Fruit fly (Drosophila melanogaster) whole organism, embryonic: ENCODE measurements around the gene AGO2.

ENCODE experiments used
- Asciz ChIP-seq: fragments of 200-800 bp; sonication (Bioruptor generic); optimal IDR thresholded peaks from 2 replicates; lab custom pipeline; 2017; ENCODE audit warnings: missing biosample characterization, mild to moderate bottlenecking, missing genetic modification characterization, missing genetic modification reagents
- CG11085 ChIP-seq: fragments of 200-800 bp; sonication (Bioruptor generic); IDR thresholded peaks from 2 replicates; pipeline ENCODE4 v1.3.6; 2022; ENCODE audit warnings: missing biosample characterization, missing genetic modification characterization
- CG11723 ChIP-seq: fragments of 200-800 bp; sonication (Bioruptor generic); optimal IDR thresholded peaks from 2 replicates; lab custom pipeline; 2017; ENCODE audit warnings: missing biosample characterization, mild to moderate bottlenecking, missing genetic modification characterization
- CG12071 ChIP-seq: fragments of 200-800 bp; sonication (Bioruptor generic); optimal IDR thresholded peaks from 3 replicates; lab custom pipeline; 2018; ENCODE audit warnings: missing biosample characterization, mild to moderate bottlenecking, missing genetic modification characterization
- CG12299 ChIP-seq: fragments of 200-800 bp; sonication (Bioruptor generic); optimal IDR thresholded peaks from 2 replicates; lab custom pipeline; 2018; ENCODE audit warnings: missing biosample characterization, mild to moderate bottlenecking, missing genetic modification characterization
- CG14710 ChIP-seq: fragments of 200-800 bp; sonication (Bioruptor generic); optimal IDR thresholded peaks from 3 replicates; lab custom pipeline; 2019; ENCODE audit warnings: missing biosample characterization, mild to moderate bottlenecking, missing genetic modification characterization, moderate library complexity
- CG14965 ChIP-seq: fragments of 200-800 bp; sonication (Bioruptor generic); optimal IDR thresholded peaks from 2 replicates; lab custom pipeline; 2016; ENCODE audit warnings: missing biosample characterization, missing genetic modification characterization, borderline replicate concordance
- CG1603 ChIP-seq: fragments of 200-800 bp; sonication (Bioruptor generic); optimal IDR thresholded peaks from 2 replicates; lab custom pipeline; 2019; ENCODE audit warnings: missing biosample characterization, mild to moderate bottlenecking, missing genetic modification characterization, moderate library complexity
- CG16779 ChIP-seq: fragments of 200-800 bp; sonication (Bioruptor generic); IDR thresholded peaks from 2 replicates; pipeline ENCODE4 v1.3.6; 2022; ENCODE audit warnings: missing biosample characterization, missing genetic modification characterization
- CG16863 ChIP-seq: fragments of 200-800 bp; sonication (Bioruptor generic); optimal IDR thresholded peaks from 3 replicates; lab custom pipeline; 2016; ENCODE audit warnings: missing biosample characterization, missing genetic modification characterization
- CG17359 ChIP-seq: fragments of 200-800 bp; sonication (Bioruptor generic); optimal IDR thresholded peaks from 3 replicates; lab custom pipeline; 2018; ENCODE audit warnings: missing biosample characterization, mild to moderate bottlenecking, missing genetic modification characterization, moderate library complexity
- CG18011 ChIP-seq: fragments of 200-800 bp; sonication (Bioruptor generic); optimal IDR thresholded peaks from 2 replicates; lab custom pipeline; 2017; ENCODE audit warnings: missing biosample characterization, missing genetic modification characterization, mild to moderate bottlenecking, moderate library complexity, missing genotype
- CG18262 ChIP-seq: fragments of 200-800 bp; optimal IDR thresholded peaks from 3 replicates; lab custom pipeline; 2019; ENCODE audit warnings: missing biosample characterization, mild to moderate bottlenecking, missing genetic modification characterization, moderate library complexity
- CG2120 ChIP-seq: fragments of 200-800 bp; sonication (Bioruptor generic); optimal IDR thresholded peaks from 3 replicates; lab custom pipeline; 2016; ENCODE audit warnings: missing biosample characterization, missing genetic modification characterization
- CG2678 ChIP-seq: fragments of 200-800 bp; sonication (Bioruptor generic); optimal IDR thresholded peaks from 3 replicates; lab custom pipeline; 2019; ENCODE audit warnings: missing biosample characterization, mild to moderate bottlenecking, missing genetic modification characterization, moderate library complexity
- CG3163 ChIP-seq: fragments of 200-800 bp; sonication (Bioruptor generic); optimal IDR thresholded peaks from 3 replicates; lab custom pipeline; 2016; ENCODE audit warnings: missing biosample characterization, missing genetic modification characterization
- CG33557 ChIP-seq: fragments of 200-800 bp; sonication (Bioruptor generic); optimal IDR thresholded peaks from 2 replicates; lab custom pipeline; 2019; ENCODE audit warnings: missing biosample characterization, mild to moderate bottlenecking, missing genetic modification characterization, moderate library complexity
- CG3838 ChIP-seq: fragments of 200-800 bp; sonication (Bioruptor generic); optimal IDR thresholded peaks from 3 replicates; lab custom pipeline; 2016; ENCODE audit warnings: missing biosample characterization, missing genetic modification characterization
- CG4360 ChIP-seq: fragments of 200-800 bp; sonication (Bioruptor generic); IDR thresholded peaks from 2 replicates; pipeline ENCODE4 v1.3.6; 2022; ENCODE audit warnings: missing biosample characterization, missing genetic modification characterization
- CG5180 ChIP-seq: fragments of 200-800 bp; sonication (Bioruptor generic); optimal IDR thresholded peaks from 3 replicates; lab custom pipeline; 2017; ENCODE audit warnings: missing biosample characterization, missing genetic modification characterization, mild to moderate bottlenecking, moderate library complexity, missing genetic modification reagents
- CG6254 ChIP-seq: fragments of 200-800 bp; sonication (Bioruptor generic); optimal IDR thresholded peaks from 3 replicates; lab custom pipeline; 2017; ENCODE audit warnings: mild to moderate bottlenecking, missing biosample characterization, missing genetic modification reagents, missing genetic modification characterization
- CG6765 ChIP-seq: fragments of 200-800 bp; sonication (Bioruptor generic); optimal IDR thresholded peaks from 3 replicates; lab custom pipeline; 2017; ENCODE audit warnings: missing biosample characterization, mild to moderate bottlenecking, missing genetic modification characterization
- CG7839 ChIP-seq: fragments of 200-800 bp; sonication (Bioruptor generic); optimal IDR thresholded peaks from 3 replicates; lab custom pipeline; 2018; ENCODE audit warnings: missing biosample characterization, mild to moderate bottlenecking, missing genetic modification characterization, moderate library complexity
- CG8281 ChIP-seq: fragments of 200-800 bp; sonication (Bioruptor generic); optimal IDR thresholded peaks from 2 replicates; lab custom pipeline; 2018; ENCODE audit warnings: missing biosample characterization, mild to moderate bottlenecking, missing genetic modification characterization, moderate library complexity
- CG8290 ChIP-seq, 3 experiments: fragments of 200-800 bp; sonication (Bioruptor generic); optimal IDR thresholded peaks; 2 replicates each; lab custom pipeline; 2016 to 2019; ENCODE audit warnings: missing biosample characterization in 3 of 3, missing genetic modification characterization in 3 of 3, mild to moderate bottlenecking in 2 of 3, moderate library complexity in 1 of 3
- CG9609 ChIP-seq: fragments of 200-800 bp; sonication (Bioruptor generic); optimal IDR thresholded peaks from 3 replicates; lab custom pipeline; 2016; ENCODE audit warnings: missing biosample characterization, missing genetic modification characterization
- D19A ChIP-seq: fragments of 200-800 bp; optimal IDR thresholded peaks from 3 replicates; lab custom pipeline; 2019; ENCODE audit warnings: missing biosample characterization, mild to moderate bottlenecking, missing genetic modification characterization, moderate library complexity
- Ets97D ChIP-seq: fragments of 200-800 bp; sonication (Bioruptor generic); optimal IDR thresholded peaks from 3 replicates; lab custom pipeline; 2016; ENCODE audit warnings: missing biosample characterization, missing genetic modification characterization
- Gsc ChIP-seq: fragments of 200-800 bp; sonication (Bioruptor generic); IDR thresholded peaks from 2 replicates; pipeline ENCODE4 v1.3.6; 2022; ENCODE audit warnings: missing biosample characterization, missing genetic modification characterization
- Lim3 ChIP-seq: fragments of 200-800 bp; sonication (Bioruptor generic); IDR thresholded peaks from 2 replicates; pipeline ENCODE4 v1.3.6; 2022; ENCODE audit warnings: missing biosample characterization, missing genetic modification characterization
- Med ChIP-seq: fragments of 200-800 bp; sonication (Bioruptor generic); peaks from one replicate; lab custom pipeline; 2016; ENCODE audit warnings: missing biosample characterization, missing genetic modification characterization, mild to moderate bottlenecking, inconsistent platforms, moderate library complexity
- Sox100B ChIP-seq: fragments of 200-800 bp; sonication (Bioruptor generic); optimal IDR thresholded peaks from 3 replicates; lab custom pipeline; 2018; ENCODE audit warnings: missing biosample characterization, mild to moderate bottlenecking, missing genetic modification characterization
- Sry-β ChIP-seq: fragments of 200-800 bp; sonication (Bioruptor generic); optimal IDR thresholded peaks from 2 replicates; lab custom pipeline; 2018; ENCODE audit warnings: missing biosample characterization, mild to moderate bottlenecking, missing genetic modification characterization, moderate library complexity
- bsh ChIP-seq, 2 experiments: fragments of 200-800 bp; sonication (Bioruptor generic); optimal IDR thresholded peaks; 2 replicates each; lab custom pipeline; 2017 to 2018; ENCODE audit warnings: mild to moderate bottlenecking in 2 of 2, missing biosample characterization in 2 of 2, missing genetic modification characterization in 2 of 2, moderate library complexity in 1 of 2
- btn ChIP-seq: fragments of 200-800 bp; sonication (Bioruptor generic); optimal IDR thresholded peaks from 2 replicates; lab custom pipeline; 2016; ENCODE audit warnings: missing biosample characterization, missing genetic modification characterization
- chm ChIP-seq: fragments of 200-800 bp; sonication (Bioruptor generic); IDR thresholded peaks from 2 replicates; pipeline ENCODE4 v1.3.6; 2022; ENCODE audit warnings: missing biosample characterization, missing genetic modification characterization
- ci ChIP-seq: fragments of 200-800 bp; sonication (Bioruptor generic); IDR thresholded peaks from 3 replicates; pipeline ENCODE4 v1.3.6; 2022; ENCODE audit warnings: missing biosample characterization, missing genetic modification characterization
- dysf ChIP-seq: fragments of 200-800 bp; sonication (Bioruptor generic); IDR thresholded peaks from 3 replicates; pipeline ENCODE4 v1.3.6; 2022; ENCODE audit warnings: missing biosample characterization, missing genetic modification characterization
- eve ChIP-seq, 2 experiments: fragments of >200 bp; optimal IDR thresholded peaks; 2 replicates each; lab custom pipeline; 2017; ENCODE audit warnings: missing biosample characterization in 2 of 2, missing genetic modification characterization in 2 of 2
- fd64A ChIP-seq: fragments of 200-800 bp; sonication (Bioruptor generic); optimal IDR thresholded peaks from 3 replicates; lab custom pipeline; 2018; ENCODE audit warnings: missing biosample characterization, mild to moderate bottlenecking, missing genetic modification characterization
- gce ChIP-seq: fragments of 200-800 bp; sonication (Bioruptor generic); IDR thresholded peaks from 3 replicates; pipeline ENCODE4 v1.3.6; 2022; ENCODE audit warnings: missing biosample characterization, missing genetic modification characterization
- grau ChIP-seq: fragments of 200-800 bp; optimal IDR thresholded peaks from 3 replicates; lab custom pipeline; 2019; ENCODE audit warnings: missing biosample characterization, mild to moderate bottlenecking, missing genetic modification characterization, moderate library complexity
- kni ChIP-seq: fragments of 200-800 bp; sonication (Bioruptor generic); optimal IDR thresholded peaks from 3 replicates; lab custom pipeline; 2017; ENCODE audit warnings: mild to moderate bottlenecking, missing biosample characterization, missing genetic modification reagents, missing genetic modification characterization
- knrl ChIP-seq: fragments of 200-800 bp; sonication (Bioruptor generic); IDR thresholded peaks from 3 replicates; pipeline ENCODE4 v1.3.6; 2022; ENCODE audit warnings: missing biosample characterization, missing genetic modification characterization; ENCODE audit not compliant: partially characterized antibody
- lab ChIP-seq: fragments of 200-800 bp; sonication (Bioruptor generic); optimal IDR thresholded peaks from 3 replicates; lab custom pipeline; 2017; ENCODE audit warnings: missing biosample characterization, missing genetic modification characterization, mild to moderate bottlenecking, moderate library complexity, missing genetic modification reagents
- nom ChIP-seq: fragments of 200-800 bp; sonication (Bioruptor generic); optimal IDR thresholded peaks from 2 replicates; lab custom pipeline; 2017; ENCODE audit warnings: missing biosample characterization, missing genetic modification characterization, mild to moderate bottlenecking, moderate library complexity, missing genetic modification reagents
- tio ChIP-seq: fragments of 200-800 bp; sonication (Bioruptor generic); optimal IDR thresholded peaks from 2 replicates; lab custom pipeline; 2017; ENCODE audit warnings: missing biosample characterization, missing genetic modification characterization, inconsistent platforms

The AGO2 gene

DNA sequence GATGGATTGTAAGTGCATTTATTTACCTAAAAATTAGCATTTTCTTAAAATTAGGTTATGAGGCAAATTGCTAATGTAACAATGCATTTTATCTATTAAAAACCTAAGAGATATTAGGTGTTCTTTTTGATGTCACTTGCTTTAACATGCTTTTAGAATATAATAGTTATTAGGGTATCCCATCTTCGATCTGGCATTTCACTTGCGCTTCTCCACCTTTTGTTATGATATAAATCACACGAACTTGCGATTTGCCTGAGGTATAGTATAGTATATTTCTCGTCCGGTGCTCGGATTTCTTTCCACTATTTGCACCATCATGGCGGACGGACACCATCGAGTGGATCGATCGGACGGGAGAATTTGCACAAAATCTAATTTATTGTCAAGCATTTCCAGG lies 23.8 kb upstream of the AGO2 start:
- TF ChIP-seq D19A (tag; lab: Kevin White, UChicago) (peak; percentile 58), Med (peak; percentile 66), CG14965 (GFP tag; lab: Kevin White, UChicago) (no peak)

DNA sequence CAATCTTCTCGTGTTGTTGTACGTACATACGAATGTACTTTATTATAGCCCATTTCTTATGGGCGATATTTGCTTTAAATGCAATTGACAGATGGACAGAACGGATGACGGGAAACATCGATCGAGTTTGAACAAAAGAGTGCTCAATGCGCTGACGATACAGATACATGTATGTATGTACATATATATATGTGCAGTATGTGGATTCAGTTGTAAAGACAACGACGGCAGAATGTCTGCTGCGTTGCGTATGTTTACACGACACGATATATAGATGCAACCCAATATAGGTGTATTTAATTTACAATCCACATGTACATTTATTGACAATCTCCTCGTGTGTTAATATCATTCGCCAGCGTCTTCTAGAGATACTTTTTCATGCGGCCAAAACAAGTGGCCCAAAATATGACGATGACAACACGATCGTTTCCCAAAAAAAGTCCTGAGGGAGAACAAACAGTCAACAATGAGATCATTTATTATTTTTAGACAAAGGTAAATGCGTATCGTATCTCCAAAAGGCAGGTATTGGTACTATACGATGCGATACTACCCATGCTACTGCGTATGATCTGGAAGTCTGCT lies 23.2 kb upstream of the AGO2 start:
- TF ChIP-seq Gsc (GFP tag; lab: Robert Waterston, UW), result no peak
- TF ChIP-seq CG11723 (GFP tag; lab: Kevin White, UChicago), result peak; percentile 39
- TF ChIP-seq nom, result peak; percentile 32
- no peak for TF ChIP-seq CG8290 (GFP tag; optimal IDR thresholded peaks at IDR 0.05; lab: Kevin White, UChicago)
- peak; percentile 34 to 49 for TF ChIP-seq CG8290 (tag; optimal IDR thresholded peaks at IDR 0.05; lab: Kevin White, UChicago)
- no peak for TF ChIP-seq Ets97D (GFP tag; lab: Kevin White, UChicago)
- TF ChIP-seq Asciz, result peak; percentile 43
- TF ChIP-seq Sry-β (GFP tag; lab: Kevin White, UChicago), result peak; percentile 3
- no peak for TF ChIP-seq CG11085 (GFP tag; lab: Robert Waterston, UW)
- no peak for TF ChIP-seq CG6765 (GFP tag; lab: Kevin White, UChicago)
- no peak for TF ChIP-seq CG16863 (GFP tag; lab: Kevin White, UChicago)
- peak; percentile 31 for TF ChIP-seq CG17359 (tag; lab: Kevin White, UChicago)
- TF ChIP-seq CG12299, result peak; percentile 35
- TF ChIP-seq D19A (tag; lab: Kevin White, UChicago), result no peak
- no peak for TF ChIP-seq knrl (GFP tag; lab: Robert Waterston, UW)
- TF ChIP-seq CG9609 (GFP tag; lab: Kevin White, UChicago), result no peak
- TF ChIP-seq kni (GFP tag; lab: Kevin White, UChicago), result peak; percentile 76
- TF ChIP-seq CG1603 (tag; lab: Kevin White, UChicago), result peak; percentile 28
- peak; percentile 54 for TF ChIP-seq CG8281
- TF ChIP-seq CG3163, result no peak
- TF ChIP-seq CG5180, result peak; percentile 33
- TF ChIP-seq CG4360 (GFP tag; lab: Robert Waterston, UW), result peak; percentile 37; the same call in 1 of the 2 replicates
- TF ChIP-seq eve (GFP tag; optimal IDR thresholded peaks at IDR 0.05; lab: Kevin White, UChicago), result no peak
- TF ChIP-seq grau, result no peak
- no peak for TF ChIP-seq gce
- no peak for TF ChIP-seq CG18011
- TF ChIP-seq dysf (GFP tag; lab: Robert Waterston, UW), result no peak
- TF ChIP-seq CG2678 (tag; lab: Kevin White, UChicago), result peak; percentile 37
- no peak for TF ChIP-seq tio (GFP tag; lab: Kevin White, UChicago)
- TF ChIP-seq bsh (GFP tag; optimal IDR thresholded peaks at IDR 0.05; lab: Kevin White, UChicago), result peak in 1 of 2 experiments; percentile 34
- no peak for TF ChIP-seq CG2120 (GFP tag; lab: Kevin White, UChicago)
- TF ChIP-seq chm (GFP tag; lab: Robert Waterston, UW), result peak; percentile 66
- peak; percentile 28 for TF ChIP-seq CG14710
- peak; percentile 29 for TF ChIP-seq Sox100B
- TF ChIP-seq btn (GFP tag; lab: Kevin White, UChicago), result no peak
- peak; percentile 26 for TF ChIP-seq CG12071 (GFP tag; lab: Kevin White, UChicago)
- TF ChIP-seq CG7839 (tag; lab: Kevin White, UChicago), result no peak
- no peak for TF ChIP-seq CG3838 (GFP tag; lab: Kevin White, UChicago)
- TF ChIP-seq CG16779 (GFP tag; lab: Robert Waterston, UW), result no peak
- peak; percentile 11 for TF ChIP-seq fd64A
- TF ChIP-seq CG18262 (tag; lab: Kevin White, UChicago), result no peak
- peak; percentile 1 for TF ChIP-seq CG6254
- peak; percentile 24 for TF ChIP-seq lab (GFP tag; lab: Kevin White, UChicago)
- TF ChIP-seq ci, result peak; percentile 43; the same call in 1 of the 3 replicates
- TF ChIP-seq Lim3 (GFP tag; lab: Robert Waterston, UW), result no peak
- TF ChIP-seq CG33557, result peak; percentile 57
